Worm (Caenorhabditis elegans): ENCODE measurements around the gene C54E4.1.

C54E4.1 gene

DNA sequence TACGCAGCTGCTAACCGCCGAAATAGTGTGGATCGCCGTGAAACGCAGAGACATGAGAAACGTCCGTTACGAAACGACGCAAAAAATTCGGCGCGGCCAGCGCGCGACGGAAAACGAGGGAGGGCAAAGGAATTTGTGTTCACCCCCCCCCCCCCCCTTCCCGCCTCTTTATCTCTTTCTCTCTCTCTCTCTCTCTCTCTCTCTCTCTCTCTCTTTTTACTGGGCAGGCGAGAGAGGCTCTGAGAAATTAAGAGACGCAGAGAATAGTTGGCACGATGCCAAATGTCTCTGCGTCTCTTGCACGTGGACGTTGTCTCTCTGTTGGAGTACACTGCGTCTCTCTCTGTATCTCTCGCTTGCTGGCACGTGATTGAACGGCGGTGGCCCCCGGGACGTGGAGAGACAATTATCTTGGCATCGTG, 44.0 kb downstream of the C54E4.1 start (continued):
- TF ChIP-seq T26A8.4 (GFP tag; IDR thresholded peaks at IDR 0.05) (peak; percentile 97), nhr-28 (tag; optimal IDR thresholded peaks at IDR 0.05) (peak; percentile 92), mep-1 (tag; optimal IDR thresholded peaks at IDR 0.05) (peak; percentile 95), nhr-42 (GFP tag; IDR thresholded peaks at IDR 0.05) (peak; percentile 88), nhr-76 (tag; optimal IDR thresholded peaks at IDR 0.05) (no peak), fkh-10 (GFP tag; optimal IDR thresholded peaks at IDR 0.05) (peak; percentile 88), lin-1 (GFP tag; IDR thresholded peaks at IDR 0.05) (peak; percentile 94), F10B5.3 (tag; optimal IDR thresholded peaks at IDR 0.05) (peak; percentile 88), saeg-2 (GFP tag; IDR thresholded peaks at IDR 0.05) (peak; percentile 98), gei-8 (GFP tag; optimal IDR thresholded peaks at IDR 0.05) (peak; percentile 99), nhr-41 (GFP tag; IDR thresholded peaks at IDR 0.05) (peak; percentile 55; the same call in 1 of the 2 replicates), ceh-82 (tag; optimal IDR thresholded peaks at IDR 0.05) (no peak), nhr-6 (tag; optimal IDR thresholded peaks at IDR 0.05) (peak; percentile 91), hlh-30 (tag; optimal IDR thresholded peaks at IDR 0.05; ENCODE audit: insufficient read depth) (peak; percentile 99), duxl-1 (tag; optimal IDR thresholded peaks at IDR 0.05; ENCODE audit: poor library complexity) (peak; percentile 89), daf-16 (GFP tag; optimal IDR thresholded peaks at IDR 0.05) (peak; percentile 38 to 92), daf-16 (tag; optimal IDR thresholded peaks at IDR 0.05) (peak; percentile 28), lin-38 (GFP tag; IDR thresholded peaks at IDR 0.05) (peak; percentile 86), nhr-10 (tag; optimal IDR thresholded peaks at IDR 0.05) (peak; percentile 78), ceh-28 (tag; optimal IDR thresholded peaks at IDR 0.05) (no peak), lir-3 (tag; optimal IDR thresholded peaks at IDR 0.05) (peak; percentile 76), ceh-20 (GFP tag; IDR thresholded peaks at IDR 0.05) (peak; percentile 98), aha-1 (tag) (peak; percentile 99), madf-5 (GFP tag; IDR thresholded peaks at IDR 0.05) (0 out of 4 replicates have a peak, but pooled peaks of 1 of the 2 experiments have one; percentile 43), nhr-48 (tag; optimal IDR thresholded peaks at IDR 0.05) (peak; percentile 99), rbr-2 (tag; optimal IDR thresholded peaks at IDR 0.05) (peak; percentile 97), nhr-25 (tag; optimal IDR thresholded peaks at IDR 0.05; ENCODE audit: borderline replicate concordance, insufficient read depth) (peak; percentile 90), sdz-12 (GFP tag; optimal IDR thresholded peaks at IDR 0.05) (peak; percentile 43), lin-13 (GFP tag; optimal IDR thresholded peaks at IDR 0.05) (peak; percentile 92), snpc-4 (tag; optimal IDR thresholded peaks at IDR 0.05) (no peak), dmd-6 (GFP tag; IDR thresholded peaks at IDR 0.05) (peak; percentile 99), lsy-2 (tag; optimal IDR thresholded peaks at IDR 0.05) (peak; percentile 77 to 90), hlh-11 (tag; optimal IDR thresholded peaks at IDR 0.05) (peak; percentile 100), Y75B8A.6 (GFP tag; IDR thresholded peaks at IDR 0.05) (peak; percentile 66; the same call in 1 of the 2 replicates), dmd-9 (GFP tag; IDR thresholded peaks at IDR 0.05) (peak; percentile 60; the same call in 1 of the 2 replicates), hmg-1.1 (GFP tag; IDR thresholded peaks at IDR 0.05) (peak; percentile 97), dmd-8 (GFP tag; IDR thresholded peaks at IDR 0.05) (0 out of 2 replicates have a peak, but pooled peaks have one; percentile 6), mes-2 (tag; optimal IDR thresholded peaks at IDR 0.05; ENCODE audit: poor library complexity, severe bottlenecking) (peak; percentile 80), spr-3 (GFP tag; optimal IDR thresholded peaks at IDR 0.05) (peak; percentile 94), nhr-111 (GFP tag; optimal IDR thresholded peaks at IDR 0.05) (no peak), spr-1 (tag; optimal IDR thresholded peaks at IDR 0.05) (peak; percentile 95), hif-1 (tag; optimal IDR thresholded peaks at IDR 0.05) (peak; percentile 82 to 97), Y5F2A.4 (GFP tag; optimal IDR thresholded peaks at IDR 0.05) (peak; percentile 86), dpl-1 (GFP tag; optimal IDR thresholded peaks at IDR 0.05) (peak; percentile 75), F37D6.2 (tag; optimal IDR thresholded peaks at IDR 0.05) (peak; percentile 94), dve-1 (tag; optimal IDR thresholded peaks at IDR 0.05; ENCODE audit: insufficient read depth) (peak; percentile 97), zfp-3 (GFP tag; conservative IDR thresholded peaks at IDR 0.05) (peak; percentile 92), snpc-1.2 (GFP tag; IDR thresholded peaks at IDR 0.05) (peak; percentile 56), vab-7 (GFP tag; IDR thresholded peaks at IDR 0.05) (peak; percentile 63), mxl-2 (GFP tag; conservative IDR thresholded peaks at IDR 0.05) (peak; percentile 90)
